Worm (Caenorhabditis elegans): ENCODE results near the gene F10D7.11.

ce11 chrX:17318284-17318683 lies 44.3 kb upstream of the F10D7.11 start, which contains the start of gene ptr-5:
- TF ChIP-seq mdl-1 (tag; optimal IDR thresholded peaks at IDR 0.05), result no peak
- TF ChIP-seq ama-1 (optimal IDR thresholded peaks at IDR 0.05), result no peak
- TF ChIP-seq fos-1 (tag; optimal IDR thresholded peaks at IDR 0.05), result no peak
- TF ChIP-seq nhr-11 (tag; optimal IDR thresholded peaks at IDR 0.05), result no peak
- TF ChIP-seq zag-1 (tag; optimal IDR thresholded peaks at IDR 0.05), result no peak
- no peak for TF ChIP-seq sma-3 (GFP tag; optimal IDR thresholded peaks at IDR 0.05)
- TF ChIP-seq nhr-10 (tag; optimal IDR thresholded peaks at IDR 0.05), result no peak
- no peak for TF ChIP-seq ztf-11 (tag; optimal IDR thresholded peaks at IDR 0.05)
- no peak for TF ChIP-seq nhr-77 (tag; optimal IDR thresholded peaks at IDR 0.05)
- TF ChIP-seq lin-11 (tag; optimal IDR thresholded peaks at IDR 0.05), result no peak
- TF ChIP-seq skn-1 (tag; optimal IDR thresholded peaks at IDR 0.05), result no peak
- no peak for TF ChIP-seq ceh-82 (tag; optimal IDR thresholded peaks at IDR 0.05)
